Worm (Caenorhabditis elegans) whole organism, early embryonic: ENCODE results near the gene str-160.
A peak's percentile ranks its signal among the peaks of the same experiment; 100 is the strongest.

Source experiments
- B0310.2 ChIP-seq: sonication (generic microtip); optimal IDR thresholded peaks from 2 replicates; lab custom pipeline; 2016; ENCODE audit warnings: mild to moderate bottlenecking, missing genetic modification characterization, missing compliant biosample characterization
- F13C5.2 ChIP-seq: sonication (generic microtip); optimal IDR thresholded peaks from 2 replicates; lab custom pipeline; 2017; ENCODE audit warnings: mild to moderate bottlenecking, missing genetic modification characterization, inconsistent platforms, missing compliant biosample characterization
- aly-1 ChIP-seq: sonication (generic microtip); optimal IDR thresholded peaks from 2 replicates; lab custom pipeline; 2016; ENCODE audit warnings: missing genetic modification characterization, missing compliant biosample characterization
- ama-1 ChIP-seq: fragments of 150-350 bp; optimal IDR thresholded peaks from 2 replicates; lab custom pipeline; 2014
- ceh-13 ChIP-seq: fragments of 200-800 bp; sonication (Bioruptor generic); optimal IDR thresholded peaks from 2 replicates; lab custom pipeline; 2018; ENCODE audit warnings: mild to moderate bottlenecking, missing genetic modification characterization, missing compliant biosample characterization
- ceh-36 ChIP-seq: sonication (generic microtip); optimal IDR thresholded peaks from 2 replicates; lab custom pipeline; 2016; ENCODE audit warnings: missing genetic modification characterization, inconsistent platforms, missing compliant biosample characterization
- ets-7 ChIP-seq: sonication (generic microtip); optimal IDR thresholded peaks from 2 replicates; lab custom pipeline; 2016; ENCODE audit warnings: missing genotype, missing genetic modification characterization, missing compliant biosample characterization
- flt-1 ChIP-seq: fragments of 200-800 bp; sonication (Bioruptor generic); IDR thresholded peaks from 2 replicates; pipeline ENCODE4 v1.3.6; 2022; ENCODE audit warnings: missing genetic modification characterization, missing compliant biosample characterization
- hmbx-1 ChIP-seq: sonication (generic microtip); optimal IDR thresholded peaks from 2 replicates; lab custom pipeline; 2016; ENCODE audit warnings: mild to moderate bottlenecking, missing genetic modification characterization, missing compliant biosample characterization
- hmg-4 ChIP-seq: fragments of 200-800 bp; sonication (Bioruptor generic); optimal IDR thresholded peaks from 2 replicates; lab custom pipeline; 2018; ENCODE audit warnings: mild to moderate bottlenecking, missing genetic modification characterization, missing compliant biosample characterization
- hnd-1 ChIP-seq: sonication (generic microtip); optimal IDR thresholded peaks from 2 replicates; lab custom pipeline; 2016; ENCODE audit warnings: missing genetic modification characterization, missing compliant biosample characterization
- pes-1 ChIP-seq: fragments of 200-800 bp; sonication (Bioruptor generic); IDR thresholded peaks from 2 replicates; pipeline ENCODE4 v1.3.6; 2022; ENCODE audit warnings: missing genetic modification reagents, missing genetic modification characterization, missing compliant biosample characterization
- scrt-1 ChIP-seq: fragments of 200-800 bp; sonication (Bioruptor generic); IDR thresholded peaks from 2 replicates; pipeline ENCODE4 v1.3.6; 2022; ENCODE audit warnings: missing genetic modification characterization, missing compliant biosample characterization
- sea-1 ChIP-seq: fragments of 200-800 bp; sonication (Bioruptor generic); conservative IDR thresholded peaks from 2 replicates; pipeline ENCODE4 v1.3.6; 2022; ENCODE audit warnings: missing genetic modification characterization, missing compliant biosample characterization
- tbx-11 ChIP-seq: fragments of 200-800 bp; sonication (Bioruptor generic); IDR thresholded peaks from 2 replicates; pipeline ENCODE4 v1.3.6; 2022; ENCODE audit warnings: missing genetic modification characterization, missing compliant biosample characterization
- tbx-37 ChIP-seq: fragments of 200-800 bp; sonication (Bioruptor generic); conservative IDR thresholded peaks from 2 replicates; pipeline ENCODE4 v1.3.6; 2022; ENCODE audit warnings: missing genetic modification reagents, missing genetic modification characterization, missing compliant biosample characterization
- tra-4 ChIP-seq: sonication (generic microtip); optimal IDR thresholded peaks from 2 replicates; lab custom pipeline; 2017; ENCODE audit warnings: missing genetic modification characterization, missing compliant biosample characterization

Gene str-160

ce11 chrV:1741074-1741473, 6.4 kb downstream of the str-160 start, which contains the start of gene srab-25:
Gene srab-25, minus strand, starts transcription at chrV:1741174.
- no peak for TF ChIP-seq pes-1
- no peak for TF ChIP-seq hmbx-1
- no peak for TF ChIP-seq scrt-1

- no peak for TF ChIP-seq F13C5.2 (tag; lab: Kevin White, UChicago)
- TF ChIP-seq tra-4 (tag; lab: Kevin White, UChicago), result no peak
- no peak for TF ChIP-seq ceh-13 (GFP tag; lab: Kevin White, UChicago)
- TF ChIP-seq ceh-36 (tag; lab: Kevin White, UChicago), result peak; percentile 38
These were observed 8.7 kb downstream of the str-160 start, which contains the start of gene nhr-256 for ce11 chrV:1743205-1743870. Gene nhr-256, plus strand, starts transcription at chrV:1743771.

ce11 chrV:1749053-1749452, 14.4 kb downstream of the str-160 start, which contains the start of gene ZK697.8:
Gene ZK697.8, minus strand, starts transcription at chrV:1749153.
- TF ChIP-seq tra-4 (tag; lab: Kevin White, UChicago) (no peak), B0310.2 (tag; lab: Kevin White, UChicago) (no peak), hnd-1 (tag; lab: Kevin White, UChicago) (no peak)

- TF ChIP-seq ceh-36 (tag; lab: Kevin White, UChicago) (no peak), tbx-11 (GFP tag; lab: Robert Waterston, UW) (no peak), hmbx-1 (no peak), ceh-13 (GFP tag; lab: Kevin White, UChicago) (no peak), flt-1 (GFP tag; lab: Robert Waterston, UW) (no peak), pes-1 (no peak), hnd-1 (tag; lab: Kevin White, UChicago) (no peak), aly-1 (tag; lab: Kevin White, UChicago) (no peak), tra-4 (tag; lab: Kevin White, UChicago) (no peak), sea-1 (no peak), B0310.2 (tag; lab: Kevin White, UChicago) (no peak), hmg-4 (GFP tag; lab: Kevin White, UChicago) (no peak), F13C5.2 (tag; lab: Kevin White, UChicago) (no peak), ama-1 (lab: Kevin White, UChicago) (no peak), ets-7 (tag; lab: Kevin White, UChicago) (no peak), tbx-37 (no peak), scrt-1 (no peak)
These were observed 16.8 kb downstream of the str-160 start, which contains the start of gene srh-199 for ce11 chrV:1751449-1751848. Gene srh-199, minus strand, starts transcription at chrV:1751549.

- no peak for TF ChIP-seq flt-1 (GFP tag; lab: Robert Waterston, UW)
- no peak for TF ChIP-seq tbx-11 (GFP tag; lab: Robert Waterston, UW)
- no peak for TF ChIP-seq F13C5.2 (tag; lab: Kevin White, UChicago)
- TF ChIP-seq scrt-1, result no peak
- TF ChIP-seq ceh-13 (GFP tag; lab: Kevin White, UChicago), result no peak
- TF ChIP-seq hnd-1 (tag; lab: Kevin White, UChicago), result no peak
- no peak for TF ChIP-seq ets-7 (tag; lab: Kevin White, UChicago)
- TF ChIP-seq ama-1 (lab: Kevin White, UChicago), result no peak
- TF ChIP-seq sea-1, result no peak
- no peak for TF ChIP-seq ceh-36 (tag; lab: Kevin White, UChicago)
- TF ChIP-seq tbx-37, result no peak
- TF ChIP-seq pes-1, result no peak
- TF ChIP-seq tra-4 (tag; lab: Kevin White, UChicago), result no peak
- no peak for TF ChIP-seq hmbx-1
- no peak for TF ChIP-seq hmg-4 (GFP tag; lab: Kevin White, UChicago)
- no peak for TF ChIP-seq aly-1 (tag; lab: Kevin White, UChicago)
- TF ChIP-seq B0310.2 (tag; lab: Kevin White, UChicago), result no peak
These were observed 17.8 kb downstream of the str-160 start, which contains the start of gene ZK697.1 for ce11 chrV:1752496-1752895. Gene ZK697.1, plus strand, starts transcription at chrV:1752796.

- TF ChIP-seq pes-1 (no peak), ceh-36 (tag; lab: Kevin White, UChicago) (no peak), aly-1 (tag; lab: Kevin White, UChicago) (no peak), scrt-1 (no peak), ets-7 (tag; lab: Kevin White, UChicago) (no peak), tbx-11 (GFP tag; lab: Robert Waterston, UW) (no peak), hnd-1 (tag; lab: Kevin White, UChicago) (no peak), hmbx-1 (no peak), F13C5.2 (tag; lab: Kevin White, UChicago) (no peak), B0310.2 (tag; lab: Kevin White, UChicago) (no peak), flt-1 (GFP tag; lab: Robert Waterston, UW) (no peak), tra-4 (tag; lab: Kevin White, UChicago) (no peak), tbx-37 (no peak), ama-1 (lab: Kevin White, UChicago) (no peak), sea-1 (no peak), hmg-4 (GFP tag; lab: Kevin White, UChicago) (no peak), ceh-13 (GFP tag; lab: Kevin White, UChicago) (no peak)
These were observed 20.9 kb downstream of the str-160 start, which contains the start of gene ZK697.14 for ce11 chrV:1755589-1755988. Gene ZK697.14, minus strand, starts transcription at chrV:1755689.

ce11 chrV:1756099-1756498, 21.4 kb downstream of the str-160 start:
- TF ChIP-seq ceh-36 (tag; lab: Kevin White, UChicago) (no peak), sea-1 (no peak), tbx-11 (GFP tag; lab: Robert Waterston, UW) (no peak), hmbx-1 (no peak), B0310.2 (tag; lab: Kevin White, UChicago) (no peak), flt-1 (GFP tag; lab: Robert Waterston, UW) (no peak), hnd-1 (tag; lab: Kevin White, UChicago) (no peak), ceh-13 (GFP tag; lab: Kevin White, UChicago) (no peak), scrt-1 (no peak), tbx-37 (no peak), aly-1 (tag; lab: Kevin White, UChicago) (no peak), ama-1 (lab: Kevin White, UChicago) (no peak), hmg-4 (GFP tag; lab: Kevin White, UChicago) (no peak), pes-1 (no peak), ets-7 (tag; lab: Kevin White, UChicago) (no peak)
